Fruit fly (Drosophila melanogaster): ENCODE results near the gene t.

DNA sequence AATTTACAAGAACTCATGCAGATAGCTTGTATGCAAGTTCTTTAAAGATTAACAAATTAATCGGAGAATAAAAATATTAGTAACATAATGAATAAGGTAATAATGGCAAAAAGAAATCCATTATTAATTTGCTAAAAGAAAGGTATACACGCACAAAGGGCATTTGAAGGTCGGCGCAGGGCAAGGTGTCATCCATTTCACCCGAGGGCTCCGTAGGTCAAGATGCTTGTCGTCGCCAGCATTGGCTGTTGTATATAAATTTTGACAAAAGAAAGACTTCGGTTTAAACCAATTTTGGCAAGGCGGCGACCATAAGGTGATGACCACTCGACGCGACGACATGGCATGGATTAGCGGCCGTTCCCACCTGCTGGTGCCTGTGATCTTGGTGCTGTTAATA lies 2.1 kb upstream of the t start, which contains the start of gene CG15370:
- TF ChIP-seq jim (GFP tag; optimal IDR thresholded peaks at IDR 0.05) = no peak
- TF ChIP-seq Hnf4 (GFP tag; optimal IDR thresholded peaks at IDR 0.05) = no peak
